Fruit fly (Drosophila melanogaster) whole organism, embryonic: ENCODE measurements around the gene Lgr3.

Experiments used
- BtbVII ChIP-seq: fragments of 200-800 bp; sonication (Bioruptor generic); optimal IDR thresholded peaks from 3 replicates; lab custom pipeline; 2017; ENCODE audit warnings: missing biosample characterization, mild to moderate bottlenecking, missing genetic modification characterization
- CG10543 ChIP-seq: fragments of 200-800 bp; sonication (Bioruptor generic); optimal IDR thresholded peaks from 3 replicates; lab custom pipeline; 2017; ENCODE audit warnings: missing biosample characterization, mild to moderate bottlenecking, missing genetic modification characterization, moderate library complexity
- CG11504 ChIP-seq: fragments of 200-800 bp; sonication (Bioruptor generic); optimal IDR thresholded peaks from 3 replicates; lab custom pipeline; 2019; ENCODE audit warnings: missing biosample characterization, mild to moderate bottlenecking, missing genetic modification characterization, moderate library complexity
- CG11695 ChIP-seq: fragments of 200-800 bp; sonication (Bioruptor generic); IDR thresholded peaks from 3 replicates; pipeline ENCODE4 v1.3.6; 2022; ENCODE audit warnings: missing biosample characterization, missing genetic modification characterization
- CG12236 ChIP-seq: fragments of 200-800 bp; sonication (Bioruptor generic); optimal IDR thresholded peaks from 2 replicates; lab custom pipeline; 2016; ENCODE audit warnings: missing biosample characterization, missing genetic modification characterization
- CG13424 ChIP-seq: fragments of 200-800 bp; sonication (Bioruptor generic); optimal IDR thresholded peaks from 2 replicates; lab custom pipeline; 2019; ENCODE audit warnings: missing biosample characterization, mild to moderate bottlenecking, missing genetic modification characterization, moderate library complexity
- CG14860 ChIP-seq: fragments of 200-800 bp; sonication (Bioruptor generic); IDR thresholded peaks from 3 replicates; pipeline ENCODE4 v1.3.6; 2022; ENCODE audit warnings: missing biosample characterization, missing genetic modification characterization; ENCODE audit not compliant: partially characterized antibody
- CG15479 ChIP-seq: fragments of 200-800 bp; sonication (Bioruptor generic); optimal IDR thresholded peaks from 3 replicates; lab custom pipeline; 2019; ENCODE audit warnings: missing biosample characterization, mild to moderate bottlenecking, missing genetic modification characterization, moderate library complexity
- CG17385 ChIP-seq: fragments of 200-800 bp; sonication (Bioruptor generic); optimal IDR thresholded peaks from 3 replicates; lab custom pipeline; 2018; ENCODE audit warnings: missing biosample characterization, mild to moderate bottlenecking, missing genetic modification characterization
- CG17612 ChIP-seq: fragments of 200-800 bp; sonication (Bioruptor generic); IDR thresholded peaks from 2 replicates; pipeline ENCODE4 v1.3.6; 2022; ENCODE audit warnings: missing biosample characterization, missing genetic modification characterization
- CG18764 ChIP-seq: fragments of 200-800 bp; sonication (Bioruptor generic); optimal IDR thresholded peaks from 3 replicates; lab custom pipeline; 2016; ENCODE audit warnings: missing biosample characterization, missing genetic modification characterization
- CG2202 ChIP-seq: fragments of 200-800 bp; sonication (Bioruptor generic); optimal IDR thresholded peaks from 2 replicates; lab custom pipeline; 2018; ENCODE audit warnings: missing biosample characterization, mild to moderate bottlenecking, missing genetic modification characterization
- CG2678 ChIP-seq: fragments of 200-800 bp; sonication (Bioruptor generic); optimal IDR thresholded peaks from 3 replicates; lab custom pipeline; 2019; ENCODE audit warnings: missing biosample characterization, mild to moderate bottlenecking, missing genetic modification characterization, moderate library complexity
- CG34422 ChIP-seq: fragments of 200-800 bp; sonication (Bioruptor generic); IDR thresholded peaks from 3 replicates; pipeline ENCODE4 v1.3.6; 2022; ENCODE audit warnings: missing biosample characterization, missing genetic modification characterization
- CG4854 ChIP-seq: fragments of 200-800 bp; sonication (Bioruptor generic); optimal IDR thresholded peaks from 2 replicates; lab custom pipeline; 2016; ENCODE audit warnings: missing biosample characterization, missing genetic modification characterization, inconsistent platforms
- CG6175 ChIP-seq: fragments of 200-800 bp; sonication (Bioruptor generic); IDR thresholded peaks from 3 replicates; pipeline ENCODE4 v1.3.6; 2022; ENCODE audit warnings: missing biosample characterization, missing genetic modification characterization
- CG7839 ChIP-seq: fragments of 200-800 bp; sonication (Bioruptor generic); optimal IDR thresholded peaks from 3 replicates; lab custom pipeline; 2018; ENCODE audit warnings: missing biosample characterization, mild to moderate bottlenecking, missing genetic modification characterization, moderate library complexity
- CG8765 ChIP-seq: fragments of 200-800 bp; sonication (Bioruptor generic); IDR thresholded peaks from 2 replicates; pipeline ENCODE4 v1.3.6; 2022; ENCODE audit warnings: missing biosample characterization, missing genetic modification characterization
- CG9727 ChIP-seq: fragments of 200-800 bp; sonication (Bioruptor generic); optimal IDR thresholded peaks from 3 replicates; lab custom pipeline; 2017; ENCODE audit warnings: missing biosample characterization, mild to moderate bottlenecking, missing genetic modification characterization
- Chrac-16 ChIP-seq: fragments of 200-800 bp; sonication (Bioruptor generic); optimal IDR thresholded peaks from 3 replicates; lab custom pipeline; 2016; ENCODE audit warnings: missing biosample characterization, missing genetic modification characterization
- Dll ChIP-seq: fragments of 200-800 bp; sonication (Bioruptor generic); IDR thresholded peaks from 4 replicates; pipeline ENCODE4 v1.3.6; 2022; ENCODE audit warnings: missing biosample characterization, missing genetic modification characterization; ENCODE audit not compliant: partially characterized antibody
- Drgx ChIP-seq: fragments of 200-800 bp; sonication (Bioruptor generic); IDR thresholded peaks from 2 replicates; pipeline ENCODE4 v1.3.6; 2022; ENCODE audit warnings: missing biosample characterization, missing genetic modification characterization
- Hr78 ChIP-seq, 2 experiments: fragments of 200-800 bp in 1 of 2; fragments of >200 bp in 1 of 2; sonication (Bioruptor generic) in 1 of 2; optimal IDR thresholded peaks; 2 replicates each; lab custom pipeline; 2017 to 2019; ENCODE audit warnings: missing biosample characterization in 2 of 2, missing genetic modification characterization in 2 of 2, mild to moderate bottlenecking in 1 of 2, moderate library complexity in 1 of 2
- Lim3 ChIP-seq: fragments of 200-800 bp; sonication (Bioruptor generic); IDR thresholded peaks from 2 replicates; pipeline ENCODE4 v1.3.6; 2022; ENCODE audit warnings: missing biosample characterization, missing genetic modification characterization
- Nf-YB ChIP-seq: fragments of 200-800 bp; sonication (Bioruptor generic); optimal IDR thresholded peaks from 3 replicates; lab custom pipeline; 2019; ENCODE audit warnings: missing biosample characterization, mild to moderate bottlenecking, missing genetic modification characterization, moderate library complexity
- Nf-YC ChIP-seq: fragments of 200-800 bp; optimal IDR thresholded peaks from 3 replicates; lab custom pipeline; 2019; ENCODE audit warnings: missing biosample characterization, mild to moderate bottlenecking, missing genetic modification characterization, moderate library complexity
- NfI ChIP-seq: fragments of 200-800 bp; sonication (Bioruptor generic); optimal IDR thresholded peaks from 3 replicates; lab custom pipeline; 2018; ENCODE audit warnings: missing biosample characterization, mild to moderate bottlenecking, missing genetic modification characterization, moderate library complexity
- Sox100B ChIP-seq: fragments of 200-800 bp; sonication (Bioruptor generic); optimal IDR thresholded peaks from 3 replicates; lab custom pipeline; 2018; ENCODE audit warnings: missing biosample characterization, mild to moderate bottlenecking, missing genetic modification characterization
- cas ChIP-seq: fragments of 200-800 bp; sonication (Bioruptor generic); IDR thresholded peaks from 2 replicates; pipeline ENCODE4 v1.3.6; 2022; ENCODE audit warnings: missing biosample characterization, missing genetic modification characterization
- chif ChIP-seq, 2 experiments: fragments of 200-800 bp; sonication (Bioruptor generic); optimal IDR thresholded peaks; 3 replicates each; lab custom pipeline; 2016; ENCODE audit warnings: missing biosample characterization in 2 of 2, missing genetic modification characterization in 2 of 2
- dan ChIP-seq: fragments of 200-800 bp; sonication (Bioruptor generic); IDR thresholded peaks from 2 replicates; pipeline ENCODE4 v1.3.6; 2022; ENCODE audit warnings: missing biosample characterization, missing genetic modification characterization
- disco-r ChIP-seq: fragments of 200-800 bp; sonication (Bioruptor generic); optimal IDR thresholded peaks from 2 replicates; lab custom pipeline; 2016; ENCODE audit warnings: missing biosample characterization, missing genetic modification characterization
- fd96Cb ChIP-seq: fragments of 200-800 bp; sonication (Bioruptor generic); optimal IDR thresholded peaks from 2 replicates; lab custom pipeline; 2018; ENCODE audit warnings: missing biosample characterization, mild to moderate bottlenecking, missing genetic modification characterization, moderate library complexity
- gem ChIP-seq: fragments of 200-800 bp; sonication (Bioruptor generic); optimal IDR thresholded peaks from 2 replicates; lab custom pipeline; 2019; ENCODE audit warnings: missing biosample characterization, mild to moderate bottlenecking, missing genetic modification characterization, moderate library complexity
- gsb-n ChIP-seq: fragments of 200-800 bp; sonication (Bioruptor generic); optimal IDR thresholded peaks from 3 replicates; lab custom pipeline; 2018; ENCODE audit warnings: missing biosample characterization, mild to moderate bottlenecking, missing genetic modification characterization
- lmd ChIP-seq: fragments of 200-800 bp; sonication (Bioruptor generic); IDR thresholded peaks from 2 replicates; pipeline ENCODE4 v1.3.6; 2022; ENCODE audit warnings: missing biosample characterization, missing genetic modification characterization
- nmo ChIP-seq: fragments of 200-800 bp; sonication (Bioruptor generic); optimal IDR thresholded peaks from 2 replicates; lab custom pipeline; 2018; ENCODE audit warnings: missing biosample characterization, mild to moderate bottlenecking, missing genetic modification characterization, moderate library complexity
- nom ChIP-seq: fragments of 200-800 bp; sonication (Bioruptor generic); optimal IDR thresholded peaks from 2 replicates; lab custom pipeline; 2017; ENCODE audit warnings: missing biosample characterization, missing genetic modification characterization, mild to moderate bottlenecking, moderate library complexity, missing genetic modification reagents
- odd ChIP-seq: fragments of 200-800 bp; sonication (Bioruptor generic); optimal IDR thresholded peaks from 2 replicates; lab custom pipeline; 2017; ENCODE audit warnings: missing biosample characterization, mild to moderate bottlenecking, missing genetic modification characterization
- pan ChIP-seq, 4 experiments: fragments of >200 bp in 3 of 4; fragments of 200-800 bp in 1 of 4; sonication (Bioruptor generic) in 1 of 4; optimal IDR thresholded peaks in 3 of 4; IDR thresholded peaks in 1 of 4; 2 replicates each; pipeline versions ENCODE4 v1.3.6 to Lab custom; 2017 to 2022; ENCODE audit warnings: missing biosample characterization in 2 of 4, missing genetic modification characterization in 2 of 4, mixed read lengths in 1 of 4
- phol ChIP-seq: fragments of 200-800 bp; sonication (Bioruptor generic); optimal IDR thresholded peaks from 3 replicates; lab custom pipeline; 2018; ENCODE audit warnings: missing biosample characterization, mild to moderate bottlenecking, missing genetic modification characterization, moderate library complexity
- pita ChIP-seq: fragments of 200-800 bp; sonication (Bioruptor generic); optimal IDR thresholded peaks from 2 replicates; lab custom pipeline; 2017; ENCODE audit warnings: missing biosample characterization, mild to moderate bottlenecking, missing genetic modification characterization
- psq ChIP-seq: fragments of 200-800 bp; sonication (Bioruptor generic); optimal IDR thresholded peaks from 2 replicates; lab custom pipeline; 2017; ENCODE audit warnings: missing biosample characterization, missing genetic modification characterization
- ranshi ChIP-seq: fragments of 200-800 bp; sonication (Bioruptor generic); IDR thresholded peaks from 2 replicates; pipeline ENCODE4 v1.3.6; 2022; ENCODE audit warnings: missing biosample characterization, missing genetic modification characterization
- trem ChIP-seq: fragments of 200-800 bp; optimal IDR thresholded peaks from 3 replicates; lab custom pipeline; 2019; ENCODE audit warnings: missing biosample characterization, mild to moderate bottlenecking, missing genetic modification characterization, moderate library complexity
- zfh1 ChIP-seq: fragments of 200-800 bp; sonication (Bioruptor generic); IDR thresholded peaks from 3 replicates; pipeline ENCODE4 v1.3.6; 2022; ENCODE audit warnings: missing biosample characterization, missing genetic modification characterization
- zfh2 ChIP-seq: fragments of 200-800 bp; sonication (Bioruptor generic); optimal IDR thresholded peaks from 2 replicates; lab custom pipeline; 2016; ENCODE audit warnings: missing biosample characterization, missing genetic modification characterization

Gene Lgr3

DNA sequence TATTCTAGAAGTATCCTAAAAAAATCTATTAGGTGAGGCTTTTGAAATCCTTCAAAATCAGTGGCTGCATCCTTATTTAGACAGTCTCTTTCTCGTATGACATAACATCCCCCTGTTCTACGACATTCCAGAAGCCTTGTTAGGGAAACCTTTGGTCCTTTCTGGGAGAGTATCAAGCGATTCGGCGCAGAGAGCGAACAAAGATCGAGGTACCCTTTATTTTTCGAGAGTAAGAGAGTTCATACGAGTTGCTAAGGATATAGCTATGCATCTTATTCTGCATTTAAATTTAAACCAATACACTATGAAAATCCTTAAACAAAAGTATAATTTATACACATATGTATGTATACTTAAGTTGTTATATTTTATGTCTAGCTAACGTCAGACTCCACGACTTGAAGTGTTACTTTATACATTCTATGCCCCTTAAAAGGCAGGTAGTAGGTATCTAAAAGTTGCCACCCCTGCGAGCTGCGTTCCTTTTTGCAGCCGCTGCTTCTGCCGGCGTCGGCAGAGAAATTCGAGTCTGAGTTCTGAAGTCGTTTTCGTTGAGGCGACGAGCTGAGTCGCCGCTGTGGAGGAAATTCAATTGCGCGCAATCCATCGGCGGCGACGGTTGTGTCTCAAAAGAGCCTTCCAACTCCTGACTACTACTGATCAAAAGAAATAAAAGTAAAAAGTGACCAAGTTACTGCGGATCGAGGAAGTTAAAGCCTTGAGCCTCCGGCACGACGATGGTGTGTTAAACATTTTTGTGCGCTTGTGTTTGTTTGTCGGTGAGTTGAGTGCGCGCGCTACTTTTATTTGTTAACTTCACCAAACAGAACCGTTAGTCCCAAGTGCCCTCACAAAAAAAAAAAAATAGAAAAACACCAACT, 28.1 kb upstream of the Lgr3 start, which contains the start of gene jigr1 (continued):
- TF ChIP-seq Sox100B (GFP tag; lab: Kevin White, UChicago) (peak; percentile 1), nom (GFP tag; lab: Kevin White, UChicago) (peak; percentile 64), Lim3 (GFP tag; lab: Robert Waterston, UW) (no peak), lmd (GFP tag; lab: Robert Waterston, UW) (peak; percentile 40; the same call in 1 of the 2 replicates), Dll (no peak), zfh1 (GFP tag; lab: Robert Waterston, UW) (peak; percentile 60; the same call in 1 of the 3 replicates), CG18764 (no peak), CG4854 (GFP tag; lab: Kevin White, UChicago) (no peak), BtbVII (GFP tag; lab: Kevin White, UChicago) (no peak), fd96Cb (tag; lab: Kevin White, UChicago) (peak; percentile 39), NfI (GFP tag; lab: Kevin White, UChicago) (no peak), nmo (peak; percentile 53), Chrac-16 (GFP tag; lab: Kevin White, UChicago) (peak; percentile 45), CG6175 (GFP tag; lab: Robert Waterston, UW) (no peak), Hr78 (GFP tag; optimal IDR thresholded peaks at IDR 0.05; lab: Kevin White, UChicago) (no peak), pan (optimal IDR thresholded peaks at IDR 0.05; lab: Kevin White, UChicago) (peak in 1 of 2 experiments; percentile 87), pan (GFP tag; optimal IDR thresholded peaks at IDR 0.05 in 1 of 2, IDR thresholded peaks at IDR 0.05 in 1 of 2) (peak in 1 of 2 experiments; percentile 81), CG11695 (0 out of 3 replicates have a peak, but pooled peaks have one; percentile 34), psq (GFP tag; lab: Kevin White, UChicago) (peak; percentile 7), zfh2 (no peak), CG11504 (peak; percentile 18), CG15479 (GFP tag; lab: Kevin White, UChicago) (peak; percentile 67), CG14860 (GFP tag; lab: Robert Waterston, UW) (no peak), gsb-n (tag; lab: Kevin White, UChicago) (peak; percentile 33), CG12236 (GFP tag; lab: Kevin White, UChicago) (no peak), CG8765 (GFP tag; lab: Robert Waterston, UW) (peak; percentile 74), CG9727 (peak; percentile 84), trem (tag; lab: Kevin White, UChicago) (peak; percentile 79), CG2202 (tag; lab: Kevin White, UChicago) (peak; percentile 32), CG7839 (peak; percentile 52), Nf-YB (peak; percentile 27), Nf-YC (tag; lab: Kevin White, UChicago) (no peak), odd (no peak), CG17612 (no peak), gem (tag; lab: Kevin White, UChicago) (peak; percentile 67), cas (GFP tag; lab: Robert Waterston, UW) (no peak), CG2678 (tag; lab: Kevin White, UChicago) (peak; percentile 12), ranshi (GFP tag; lab: Robert Waterston, UW) (no peak), chif (GFP tag; optimal IDR thresholded peaks at IDR 0.05; lab: Kevin White, UChicago) (peak; percentile 6 to 66), phol (tag; lab: Kevin White, UChicago) (peak; percentile 57), Drgx (GFP tag; lab: Robert Waterston, UW) (no peak), pita (no peak), CG34422 (GFP tag; lab: Robert Waterston, UW) (no peak), CG17385 (no peak), CG10543 (GFP tag; lab: Kevin White, UChicago) (no peak), CG13424 (tag; lab: Kevin White, UChicago) (peak; percentile 19), dan (GFP tag; lab: Robert Waterston, UW) (peak; percentile 10; the same call in 1 of the 2 replicates), disco-r (GFP tag; lab: Kevin White, UChicago) (no peak)
